Fruit fly (Drosophila melanogaster) whole organism, pupa: Measurements from ENCODE around the gene CG14370.

Source experiments
- CG10348 ChIP-seq: fragments of 200-800 bp; sonication (Bioruptor generic); IDR thresholded peaks from 2 replicates; pipeline ENCODE4 v1.3.6; 2022; ENCODE audit warnings: missing biosample characterization, missing genetic modification characterization
- CG12605 ChIP-seq: fragments of 200-800 bp; sonication (Bioruptor generic); IDR thresholded peaks from 2 replicates; pipeline ENCODE4 v1.3.6; 2022; ENCODE audit warnings: missing biosample characterization, missing genetic modification characterization
- CG15710 ChIP-seq: fragments of 200-800 bp; sonication (Bioruptor generic); optimal IDR thresholded peaks from 2 replicates; lab custom pipeline; 2018; ENCODE audit warnings: missing biosample characterization, mild to moderate bottlenecking, missing genetic modification characterization, moderate library complexity
- CG17806 ChIP-seq: fragments of 200-800 bp; sonication (Bioruptor generic); optimal IDR thresholded peaks from 2 replicates; lab custom pipeline; 2018; ENCODE audit warnings: missing biosample characterization, mild to moderate bottlenecking, missing genetic modification characterization, moderate library complexity
- CG32121 ChIP-seq: fragments of 200-800 bp; sonication (Bioruptor generic); IDR thresholded peaks from 2 replicates; pipeline ENCODE4 v1.3.6; 2022; ENCODE audit warnings: missing biosample characterization, missing genetic modification characterization
- CG8159 ChIP-seq: fragments of 200-800 bp; sonication (Bioruptor generic); optimal IDR thresholded peaks from 3 replicates; lab custom pipeline; 2018; ENCODE audit warnings: missing biosample characterization, mild to moderate bottlenecking, missing genetic modification characterization, moderate library complexity
- D1 ChIP-seq: fragments of 200-800 bp; sonication (Bioruptor generic); optimal IDR thresholded peaks from 2 replicates; lab custom pipeline; 2018; ENCODE audit warnings: missing biosample characterization, mild to moderate bottlenecking, missing genetic modification characterization, moderate library complexity
- EcR ChIP-seq: fragments of 200-800 bp; sonication (Bioruptor generic); optimal IDR thresholded peaks from 3 replicates; lab custom pipeline; 2019; ENCODE audit warnings: missing biosample characterization, missing genetic modification characterization, mild to moderate bottlenecking, moderate library complexity, missing genetic modification reagents
- Ets98B ChIP-seq: fragments of 200-800 bp; sonication (Bioruptor generic); IDR thresholded peaks from 2 replicates; pipeline ENCODE4 v1.3.6; 2022; ENCODE audit warnings: missing biosample characterization, missing genetic modification characterization
- Pif1B ChIP-seq: fragments of 200-800 bp; sonication (Bioruptor generic); optimal IDR thresholded peaks from 3 replicates; lab custom pipeline; 2016; ENCODE audit warnings: missing biosample characterization, missing genetic modification characterization
- gl ChIP-seq: fragments of 200-800 bp; sonication (Bioruptor generic); optimal IDR thresholded peaks from 2 replicates; lab custom pipeline; 2018; ENCODE audit warnings: missing biosample characterization, mild to moderate bottlenecking, missing genetic modification characterization
- rn ChIP-seq: fragments of 200-800 bp; sonication (Bioruptor generic); IDR thresholded peaks from 2 replicates; pipeline ENCODE4 v1.3.6; 2022; ENCODE audit warnings: missing biosample characterization, missing genetic modification characterization

dm6 chr3R:13615007-13615406, 27.2 kb downstream of the CG14370 start:
- TF ChIP-seq EcR: no peak
- no peak for TF ChIP-seq Ets98B (GFP tag; lab: Robert Waterston, UW)
- TF ChIP-seq D1 (tag; lab: Kevin White, UChicago): no peak
- TF ChIP-seq rn: no peak
- TF ChIP-seq gl (tag; lab: Kevin White, UChicago): no peak
- no peak for TF ChIP-seq CG10348 (GFP tag; lab: Robert Waterston, UW)
- no peak for TF ChIP-seq Pif1B (GFP tag; lab: Kevin White, UChicago)
- TF ChIP-seq CG15710 (tag; lab: Kevin White, UChicago): no peak
- no peak for TF ChIP-seq CG17806
- TF ChIP-seq CG32121 (GFP tag; lab: Robert Waterston, UW): no peak
- TF ChIP-seq CG12605: no peak
- TF ChIP-seq CG8159 (tag; lab: Kevin White, UChicago): no peak
